Worm (Caenorhabditis elegans): Measurements from ENCODE around the gene C06H5.6.
"Not testable (repeated sequence)": the region's sequence is repeated elsewhere in the genome, so short reads cannot be mapped to it uniquely, and the experiment has no call there.

C06H5.6 gene

DNA sequence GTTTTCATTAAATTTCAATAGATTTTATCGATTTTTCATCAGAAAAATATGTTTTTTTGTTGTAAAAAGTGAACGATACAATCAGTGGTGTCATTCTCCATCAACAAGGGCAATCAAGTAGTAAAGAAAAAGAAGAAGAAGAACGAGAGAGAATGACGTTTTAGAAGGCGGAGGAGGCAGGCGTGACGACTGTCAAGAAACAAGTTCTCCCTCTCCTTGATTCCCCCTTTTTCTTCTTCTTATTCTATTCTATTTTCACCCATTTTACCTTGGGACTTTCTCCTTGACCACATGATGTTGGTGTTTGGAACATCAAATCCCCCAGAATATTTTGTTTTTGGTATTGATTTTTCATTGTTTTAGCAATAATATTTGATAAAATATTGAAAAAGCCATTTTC is 17.0 kb upstream of the C06H5.6 start:
- TF ChIP-seq lsy-12 (tag; optimal IDR thresholded peaks at IDR 0.05) (no peak), nhr-77 (tag; optimal IDR thresholded peaks at IDR 0.05) (no peak), ceh-28 (tag; optimal IDR thresholded peaks at IDR 0.05) (peak; percentile 66), jun-1 (tag; optimal IDR thresholded peaks at IDR 0.05) (no peak), skn-1 (tag; optimal IDR thresholded peaks at IDR 0.05) (no peak), nhr-25 (tag; optimal IDR thresholded peaks at IDR 0.05) (peak; percentile 56), nhr-23 (tag; optimal IDR thresholded peaks at IDR 0.05) (peak; percentile 50), tbx-2 (tag; optimal IDR thresholded peaks at IDR 0.05) (no peak)

ce11 chrV:17903829-17904228 is 15.0 kb upstream of the C06H5.6 start, which contains the start of gene C06H5.14:
C06H5.14 (plus strand) TSS chrV:17904129.
- TF ChIP-seq fkh-10 (GFP tag; optimal IDR thresholded peaks at IDR 0.05); nhr-237 (tag; optimal IDR thresholded peaks at IDR 0.05); ceh-82 (tag; optimal IDR thresholded peaks at IDR 0.05): not testable (repeated sequence)

DNA sequence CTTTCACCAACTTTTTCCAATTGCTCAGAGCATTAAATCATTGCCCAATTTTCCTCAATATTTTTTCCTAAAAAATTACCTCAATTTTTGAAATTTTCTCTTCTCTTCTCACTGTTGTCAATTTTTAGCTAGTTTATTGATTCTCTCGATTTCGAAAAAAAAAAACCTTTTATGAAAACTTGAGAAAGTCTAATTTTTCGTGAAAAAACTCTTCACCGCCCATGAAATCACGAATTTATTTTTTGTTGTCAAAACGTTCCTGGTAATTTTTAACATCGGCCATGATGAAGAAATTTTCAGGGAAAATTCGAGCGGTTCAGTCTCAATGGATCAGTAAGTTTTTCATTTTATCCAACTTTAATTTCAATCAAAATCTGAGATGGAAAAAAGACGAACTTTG is 10.7 kb upstream of the C06H5.6 start, which contains the start of gene fbxa-157:
Gene fbxa-157 (plus strand): TSS at position 301 of the 400 bp plus-strand sequence.
- TF ChIP-seq nhr-76 (tag; optimal IDR thresholded peaks at IDR 0.05) = no peak
- TF ChIP-seq nfya-1 (tag; optimal IDR thresholded peaks at IDR 0.05; ENCODE audit: insufficient read depth) = no peak

DNA sequence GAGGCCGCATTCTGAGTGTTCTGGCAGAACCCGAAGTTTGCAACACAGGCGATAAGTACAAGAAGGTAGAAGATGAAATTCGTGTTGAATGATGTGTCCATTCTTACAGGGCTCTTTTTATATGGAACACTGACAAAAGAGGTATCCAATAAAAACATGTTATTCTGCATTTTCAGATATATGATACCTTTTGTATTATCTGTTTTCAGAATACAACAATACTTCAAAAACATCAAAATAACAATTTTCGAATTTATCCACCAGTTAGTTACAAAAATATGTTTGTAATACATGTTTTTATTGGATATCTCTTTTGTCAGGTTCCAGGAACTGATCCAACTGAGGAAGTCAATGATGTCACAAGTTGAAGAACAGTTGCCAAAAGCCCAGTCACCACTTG is 8.9 kb upstream of the C06H5.6 start, which contains the start of gene C06H5.13:
Gene C06H5.13 (minus strand): TSS at position 101 of the 400 bp plus-strand sequence.
- TF ChIP-seq daf-12, nhr-67, ceh-16 (tag; optimal IDR thresholded peaks at IDR 0.05): not testable (repeated sequence)

ce11 chrV:17896736-17897353 is 8.1 kb upstream of the C06H5.6 start, which contains the start of gene fbxa-156:
fbxa-156 (minus strand) TSS chrV:17896786.
- peak; percentile 67 for TF ChIP-seq elt-2 (tag; optimal IDR thresholded peaks at IDR 0.05)
- peak; percentile 44 for TF ChIP-seq pha-4 (tag; optimal IDR thresholded peaks at IDR 0.05)
- TF ChIP-seq tbx-2 (tag; optimal IDR thresholded peaks at IDR 0.05) = no peak

DNA sequence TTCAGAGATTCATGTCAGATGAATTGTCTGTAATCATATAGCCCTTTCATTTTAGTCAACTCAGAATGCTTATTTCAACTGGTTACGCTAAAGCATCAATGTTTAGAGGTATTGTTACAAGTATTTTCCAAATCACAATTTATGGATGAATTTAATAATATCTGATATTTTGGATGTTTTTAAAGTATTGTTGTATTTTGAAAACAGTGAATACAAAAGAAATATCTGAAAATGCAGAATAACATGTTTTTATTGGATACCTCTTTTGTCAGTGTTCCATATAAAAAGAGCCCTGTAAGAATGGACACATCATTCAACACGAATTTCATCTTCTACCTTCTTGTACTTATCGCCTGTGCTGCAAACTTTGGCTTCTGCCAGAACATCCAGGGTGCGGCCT is 5.7 kb upstream of the C06H5.6 start, which contains the start of gene C06H5.12:
Gene C06H5.12 (plus strand): TSS at position 301 of the 400 bp plus-strand sequence.
- TF ChIP-seq jun-1 (tag; optimal IDR thresholded peaks at IDR 0.05); unc-62 (GFP tag; optimal IDR thresholded peaks at IDR 0.05); lin-15B (tag; optimal IDR thresholded peaks at IDR 0.05): not testable (repeated sequence)

ce11 chrV:17893959-17894358 is 5.2 kb upstream of the C06H5.6 start, which contains the start of gene C06H5.11:
C06H5.11 (minus strand) TSS chrV:17894059.
- TF ChIP-seq snpc-4 (tag; optimal IDR thresholded peaks at IDR 0.05); hmg-11 (tag; optimal IDR thresholded peaks at IDR 0.05); ama-1 (optimal IDR thresholded peaks at IDR 0.05): not testable (repeated sequence)

- TF ChIP-seq R02D3.7 (tag; optimal IDR thresholded peaks at IDR 0.05) = no peak
- no peak for TF ChIP-seq jun-1 (tag; optimal IDR thresholded peaks at IDR 0.05)
- peak; percentile 41 for TF ChIP-seq pqm-1 (tag; optimal IDR thresholded peaks at IDR 0.05)
- peak; percentile 75 for TF ChIP-seq elt-2 (tag; optimal IDR thresholded peaks at IDR 0.05)
- TF ChIP-seq ceh-28 (tag; optimal IDR thresholded peaks at IDR 0.05) = peak; percentile 20
- no peak for TF ChIP-seq egl-27 (tag; optimal IDR thresholded peaks at IDR 0.05)
- TF ChIP-seq nhr-43 (tag; optimal IDR thresholded peaks at IDR 0.05; ENCODE audit: poor library complexity, severe bottlenecking) = no peak
- no peak for TF ChIP-seq ceh-16 (tag; optimal IDR thresholded peaks at IDR 0.05)
- no peak for TF ChIP-seq ztf-11 (tag; optimal IDR thresholded peaks at IDR 0.05)
- TF ChIP-seq pha-4 (tag; optimal IDR thresholded peaks at IDR 0.05) = peak; percentile 20
These were observed 2.5 kb upstream of the C06H5.6 start for ce11 chrV:17891317-17891716.

Measured in whole organism, L3 larva.